Fruit fly (Drosophila melanogaster): ENCODE measurements around the gene mRpL22.

mRpL22 gene

dm6 chrX:16811213-16811749, 27.5 kb downstream of the mRpL22 start, which contains the start of gene CG4829 (continued):
- TF ChIP-seq inv (GFP tag; IDR thresholded peaks at IDR 0.05; ENCODE audit: partially characterized antibody) (no peak), HLH54F (GFP tag; optimal IDR thresholded peaks at IDR 0.05) (peak; percentile 81), D19A (tag; optimal IDR thresholded peaks at IDR 0.05) (peak; percentile 86), CG16815 (GFP tag; optimal IDR thresholded peaks at IDR 0.05) (peak; percentile 63), tio (GFP tag; optimal IDR thresholded peaks at IDR 0.05) (peak; percentile 75), bbx (GFP tag; IDR thresholded peaks at IDR 0.05; ENCODE audit: partially characterized antibody) (no peak), prd (optimal IDR thresholded peaks at IDR 0.05) (no peak), prd (GFP tag; IDR thresholded peaks at IDR 0.05) (peak; percentile 90), trem (tag; optimal IDR thresholded peaks at IDR 0.05) (peak; percentile 74), jigr1 (GFP tag; IDR thresholded peaks at IDR 0.05) (peak; percentile 77), ATbp (GFP tag; optimal IDR thresholded peaks at IDR 0.05) (peak; percentile 90), pzg (GFP tag; optimal IDR thresholded peaks at IDR 0.05) (peak; percentile 7), ERR (GFP tag; optimal IDR thresholded peaks at IDR 0.05) (peak; percentile 74), al (GFP tag; IDR thresholded peaks at IDR 0.05) (peak; percentile 76), CG5180 (GFP tag; optimal IDR thresholded peaks at IDR 0.05) (peak; percentile 78), YL-1 (GFP tag; optimal IDR thresholded peaks at IDR 0.05) (no peak), CG7786 (GFP tag; optimal IDR thresholded peaks at IDR 0.05) (peak; percentile 81), bowl (GFP tag; IDR thresholded peaks at IDR 0.05) (peak; percentile 71), onecut (GFP tag; IDR thresholded peaks at IDR 0.05) (peak; percentile 83), CG34224 (GFP tag; IDR thresholded peaks at IDR 0.05; ENCODE audit: partially characterized antibody) (no peak), Deaf1 (tag; optimal IDR thresholded peaks at IDR 0.05) (peak; percentile 63), B-H1 (GFP tag; IDR thresholded peaks at IDR 0.05) (peak; percentile 82), dysf (GFP tag; IDR thresholded peaks at IDR 0.05) (peak; percentile 94), CG3995 (GFP tag; optimal IDR thresholded peaks at IDR 0.05) (peak; percentile 19), dpn (GFP tag; optimal IDR thresholded peaks at IDR 0.05) (peak; percentile 88 to 91), CG30403 (GFP tag; optimal IDR thresholded peaks at IDR 0.05) (peak; percentile 85), Lhr (GFP tag; optimal IDR thresholded peaks at IDR 0.05) (peak; percentile 44), fd64A (GFP tag; optimal IDR thresholded peaks at IDR 0.05) (peak; percentile 82), schlank (tag; optimal IDR thresholded peaks at IDR 0.05) (peak; percentile 74), sens-2 (GFP tag; IDR thresholded peaks at IDR 0.05) (peak; percentile 81), CG7556 (GFP tag; optimal IDR thresholded peaks at IDR 0.05) (peak; percentile 81), ase (GFP tag; IDR thresholded peaks at IDR 0.05) (peak; percentile 85), Ptx1 (GFP tag; IDR thresholded peaks at IDR 0.05) (peak; percentile 90), CG7745 (tag; optimal IDR thresholded peaks at IDR 0.05) (no peak), zf30C (GFP tag; optimal IDR thresholded peaks at IDR 0.05) (no peak), CG11093 (GFP tag; IDR thresholded peaks at IDR 0.05) (peak; percentile 61; the same call in 1 of the 3 replicates), esg (GFP tag; conservative IDR thresholded peaks at IDR 0.05) (peak; percentile 87), knrl (GFP tag; IDR thresholded peaks at IDR 0.05; ENCODE audit: partially characterized antibody) (no peak), CG7928 (GFP tag; optimal IDR thresholded peaks at IDR 0.05) (peak; percentile 61), lmd (GFP tag; IDR thresholded peaks at IDR 0.05) (peak; percentile 92), CG10267 (tag; optimal IDR thresholded peaks at IDR 0.05) (peak; percentile 80), CG6654 (GFP tag; optimal IDR thresholded peaks at IDR 0.05) (peak; percentile 71), CG2889 (GFP tag; IDR thresholded peaks at IDR 0.05) (peak; percentile 76; the same call in 2 of the 3 replicates), Taf1 (GFP tag; IDR thresholded peaks at IDR 0.05) (peak; percentile 54), ara (GFP tag; IDR thresholded peaks at IDR 0.05) (peak; percentile 84), CG15514 (GFP tag; optimal IDR thresholded peaks at IDR 0.05) (peak; percentile 77), Side (GFP tag; optimal IDR thresholded peaks at IDR 0.05) (peak; percentile 85), CG12659 (GFP tag; optimal IDR thresholded peaks at IDR 0.05) (peak; percentile 85), Lim3 (GFP tag; IDR thresholded peaks at IDR 0.05) (peak; percentile 60), Six4 (GFP tag; optimal IDR thresholded peaks at IDR 0.05) (peak; percentile 82)

All from whole organism, embryonic.